Worm (Caenorhabditis elegans) whole organism, L4/young adult: ENCODE data around the gene ctsa-1.2.

Experiments used
- dao-5 ChIP-seq: sonication (generic microtip); optimal IDR thresholded peaks from 2 replicates; lab custom pipeline; 2016; ENCODE audit warnings: missing genotype, missing genetic modification characterization, moderate library complexity, missing compliant biosample characterization
- him-1 ChIP-seq: sonication (generic microtip); optimal IDR thresholded peaks from 2 replicates; lab custom pipeline; 2016; ENCODE audit warnings: missing genotype, missing genetic modification reagents, missing genetic modification characterization, missing compliant biosample characterization

DNA sequence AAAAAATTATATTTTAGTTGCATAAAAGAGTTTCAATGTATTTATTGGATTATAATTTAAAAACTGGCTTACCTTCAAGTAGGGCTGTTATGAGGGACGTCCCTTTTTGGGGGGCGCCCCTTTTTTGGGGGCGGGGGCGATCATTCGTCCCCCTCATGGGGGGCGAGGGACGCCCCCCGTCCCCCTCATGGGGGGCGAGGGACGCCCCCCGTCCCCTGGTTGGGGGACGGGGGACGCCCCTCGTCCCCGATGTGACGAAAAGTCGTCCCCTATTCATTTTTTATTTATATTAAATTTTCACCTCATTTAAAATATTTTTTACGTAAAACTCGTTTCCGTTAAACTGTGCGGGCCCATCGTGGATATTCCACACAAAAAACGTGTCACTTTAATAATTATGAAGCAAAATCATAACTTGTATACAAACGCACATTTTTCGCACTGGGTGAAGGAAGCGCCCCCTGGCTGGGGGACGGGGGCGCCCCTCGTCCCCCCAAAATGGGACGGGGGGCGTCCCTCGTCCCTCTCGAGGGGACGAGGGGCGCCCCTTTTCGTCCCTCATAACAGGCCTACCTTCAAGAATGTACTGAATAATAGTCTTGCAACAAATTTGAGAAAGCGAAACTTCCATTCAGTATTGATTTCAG is 26.5 kb downstream of the ctsa-1.2 start:
- TF ChIP-seq him-1 (tag; lab: Kevin White, UChicago), result no peak
- no peak for TF ChIP-seq dao-5 (tag; lab: Kevin White, UChicago)
